Worm (Caenorhabditis elegans) whole organism, L4/young adult: ENCODE measurements around the gene Y54G2A.12.

Experiments used
- W03F9.2 ChIP-seq: fragments of 150-350 bp; optimal IDR thresholded peaks from 2 replicates; lab custom pipeline; 2014; ENCODE audit warnings: missing biosample characterization, missing genetic modification characterization
- dao-5 ChIP-seq: sonication (generic microtip); optimal IDR thresholded peaks from 2 replicates; lab custom pipeline; 2016; ENCODE audit warnings: missing genotype, missing genetic modification characterization, moderate library complexity, missing compliant biosample characterization
- him-1 ChIP-seq: sonication (generic microtip); optimal IDR thresholded peaks from 2 replicates; lab custom pipeline; 2016; ENCODE audit warnings: missing genotype, missing genetic modification reagents, missing genetic modification characterization, missing compliant biosample characterization

The Y54G2A.12 gene

ce11 chrIV:2770067-2770466, 12.6 kb downstream of the Y54G2A.12 start:
- TF ChIP-seq him-1 (tag; lab: Kevin White, UChicago) (no peak), dao-5 (tag; lab: Kevin White, UChicago) (no peak), W03F9.2 (tag; lab: Kevin White, UChicago) (no peak)

- TF ChIP-seq W03F9.2 (tag; lab: Kevin White, UChicago) (no peak), dao-5 (tag; lab: Kevin White, UChicago) (no peak), him-1 (tag; lab: Kevin White, UChicago) (no peak)
These were observed 17.5 kb downstream of the Y54G2A.12 start for ce11 chrIV:2765048-2765708.

ce11 chrIV:2764160-2764559, 18.5 kb downstream of the Y54G2A.12 start:
- TF ChIP-seq him-1 (tag; lab: Kevin White, UChicago): no peak
- TF ChIP-seq W03F9.2 (tag; lab: Kevin White, UChicago): no peak
- no peak for TF ChIP-seq dao-5 (tag; lab: Kevin White, UChicago)

DNA sequence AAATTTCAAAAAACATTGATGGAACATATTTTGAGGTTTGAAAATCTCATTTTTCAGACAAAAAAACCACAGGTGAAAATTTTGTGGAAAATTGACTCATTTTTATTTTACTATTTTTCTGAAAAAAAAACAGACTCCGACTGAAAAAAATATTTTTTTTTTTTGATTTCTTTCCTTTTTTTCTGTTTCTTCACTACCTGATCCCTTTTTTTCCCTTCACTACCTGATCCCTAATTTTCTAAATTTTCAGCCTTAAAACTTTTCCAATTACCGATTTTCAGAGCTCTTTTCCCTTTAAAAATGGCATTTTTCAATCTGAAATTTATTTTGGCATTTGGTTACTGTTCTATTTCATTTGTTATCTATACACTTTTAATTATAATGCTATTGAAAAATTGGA, 20.3 kb downstream of the Y54G2A.12 start, which contains the start of gene Y54G2A.77:
Gene Y54G2A.77, plus strand, starts transcription at position 301 of the 400 bp plus-strand sequence.
- TF ChIP-seq W03F9.2 (tag; lab: Kevin White, UChicago) (no peak), him-1 (tag; lab: Kevin White, UChicago) (no peak), dao-5 (tag; lab: Kevin White, UChicago) (no peak)

DNA sequence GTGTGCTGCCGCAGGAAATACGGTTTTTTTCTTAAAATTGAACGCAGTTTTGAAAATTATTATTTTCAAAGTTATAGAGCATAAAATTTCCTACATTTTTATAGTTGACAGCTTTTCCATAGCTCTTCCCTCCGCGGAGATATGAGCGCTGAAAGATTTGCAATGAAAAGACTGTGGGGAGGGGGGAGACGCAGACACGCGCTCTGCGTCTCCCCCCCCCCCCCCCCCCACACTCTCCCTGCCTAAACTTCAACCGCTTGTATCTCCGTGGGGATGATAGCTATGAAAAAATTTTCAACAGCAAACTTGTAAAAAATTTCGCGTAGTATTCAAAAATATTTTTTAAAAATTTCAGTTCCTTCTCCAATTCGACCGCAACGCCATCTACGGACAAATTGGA, 21.2 kb downstream of the Y54G2A.12 start:
- no peak for TF ChIP-seq W03F9.2 (tag; lab: Kevin White, UChicago)
- no peak for TF ChIP-seq him-1 (tag; lab: Kevin White, UChicago)
- no peak for TF ChIP-seq dao-5 (tag; lab: Kevin White, UChicago)

- TF ChIP-seq W03F9.2 (tag; lab: Kevin White, UChicago) (no peak), him-1 (tag; lab: Kevin White, UChicago) (no peak), dao-5 (tag; lab: Kevin White, UChicago) (no peak)
These were observed 23.5 kb downstream of the Y54G2A.12 start, which contains the start of gene Y54G2A.38 for ce11 chrIV:2759163-2759562. Gene Y54G2A.38, plus strand, starts transcription at chrIV:2759463.

- TF ChIP-seq W03F9.2 (tag; lab: Kevin White, UChicago) (no peak), him-1 (tag; lab: Kevin White, UChicago) (no peak), dao-5 (tag; lab: Kevin White, UChicago) (no peak)
These were observed 24.6 kb downstream of the Y54G2A.12 start for ce11 chrIV:2758079-2758478.

DNA sequence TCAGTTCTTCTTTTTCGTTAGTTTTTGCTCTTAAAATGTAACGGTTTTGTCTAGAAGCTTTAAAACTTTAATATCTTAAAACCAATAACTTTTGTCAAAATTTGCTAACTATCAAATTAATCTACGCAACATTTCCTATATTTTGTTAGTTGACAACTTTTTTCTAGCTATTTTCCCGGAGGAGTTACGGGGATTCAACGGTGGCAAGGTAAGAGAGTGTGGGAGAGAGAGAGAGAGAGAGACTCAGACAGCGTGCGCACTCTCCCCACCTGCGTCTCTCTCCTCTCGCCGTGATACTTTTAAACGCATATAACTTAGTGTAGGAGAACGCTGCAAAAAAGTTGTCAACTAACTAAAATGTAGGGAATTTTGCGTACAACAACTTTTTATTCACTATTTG, 29.1 kb downstream of the Y54G2A.12 start:
- no peak for TF ChIP-seq him-1 (tag; lab: Kevin White, UChicago)
- no peak for TF ChIP-seq dao-5 (tag; lab: Kevin White, UChicago)
- TF ChIP-seq W03F9.2 (tag; lab: Kevin White, UChicago): no peak

DNA sequence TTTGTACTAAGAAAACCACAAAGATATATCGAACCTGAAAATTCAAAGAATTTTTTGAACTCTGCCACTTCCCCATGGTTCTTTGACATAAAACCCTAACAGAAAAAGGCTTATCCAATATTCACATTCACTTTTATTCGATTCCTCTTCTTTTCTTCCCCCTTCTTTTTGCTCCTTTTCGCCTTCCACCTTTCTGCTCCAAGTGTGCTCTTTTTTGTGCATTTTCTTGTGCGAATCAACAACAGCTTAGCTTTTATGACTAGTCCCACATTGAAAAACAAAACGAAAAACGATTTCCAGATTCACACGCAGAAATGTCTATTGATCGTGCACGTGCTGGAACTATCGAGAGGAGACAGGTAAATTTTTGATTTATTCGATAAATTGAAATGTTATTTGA, 31.1 kb downstream of the Y54G2A.12 start, which contains the start of gene Y54G2A.41:
Gene Y54G2A.41, plus strand, starts transcription at position 301 of the 400 bp plus-strand sequence.
- TF ChIP-seq him-1 (tag; lab: Kevin White, UChicago) (no peak), dao-5 (tag; lab: Kevin White, UChicago) (no peak), W03F9.2 (tag; lab: Kevin White, UChicago) (no peak)

ce11 chrIV:2750607-2751006, 32.0 kb downstream of the Y54G2A.12 start:
- TF ChIP-seq W03F9.2 (tag; lab: Kevin White, UChicago) (no peak), him-1 (tag; lab: Kevin White, UChicago) (no peak), dao-5 (tag; lab: Kevin White, UChicago) (no peak)

DNA sequence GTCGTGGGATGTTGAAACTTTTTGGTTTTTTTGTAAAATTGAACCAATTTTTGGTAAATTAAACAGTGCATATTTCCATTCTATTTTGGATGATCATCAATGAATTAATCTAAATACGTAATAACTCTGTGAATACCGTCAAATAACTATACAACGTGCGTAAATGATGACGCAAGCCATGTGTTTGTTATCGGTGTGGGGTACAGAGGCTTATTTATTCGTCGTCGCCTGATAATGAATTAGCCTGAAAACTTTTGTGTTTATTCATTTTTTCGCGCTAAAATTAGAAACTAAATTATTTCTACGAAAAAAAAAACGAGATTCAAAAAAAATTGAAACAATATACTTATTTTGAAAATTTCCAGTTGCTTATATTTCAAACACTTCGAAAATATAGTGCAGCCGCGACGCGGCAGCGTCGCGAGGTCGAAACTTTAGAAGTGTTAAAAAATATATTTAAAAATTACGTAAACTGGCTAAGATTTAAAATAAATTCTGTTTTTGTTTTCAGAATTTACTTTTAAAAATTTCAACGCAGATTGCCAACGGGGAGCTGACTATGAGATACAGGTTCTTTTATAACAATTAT, 33.7 kb downstream of the Y54G2A.12 start:
- no peak for TF ChIP-seq dao-5 (tag; lab: Kevin White, UChicago)
- TF ChIP-seq him-1 (tag; lab: Kevin White, UChicago): no peak
- no peak for TF ChIP-seq W03F9.2 (tag; lab: Kevin White, UChicago)

- TF ChIP-seq dao-5 (tag; lab: Kevin White, UChicago) (no peak), W03F9.2 (tag; lab: Kevin White, UChicago) (no peak), him-1 (tag; lab: Kevin White, UChicago) (no peak)
These were observed 35.1 kb downstream of the Y54G2A.12 start for ce11 chrIV:2747385-2748007.

ce11 chrIV:2742470-2743044, 40.1 kb downstream of the Y54G2A.12 start, which contains the start of gene nhr-277:
Gene nhr-277, plus strand, starts transcription at chrIV:2742994.
- TF ChIP-seq dao-5 (tag; lab: Kevin White, UChicago) (no peak), W03F9.2 (tag; lab: Kevin White, UChicago) (no peak), him-1 (tag; lab: Kevin White, UChicago) (no peak)
